Worm (Caenorhabditis elegans) whole organism, young adult: ENCODE results near the gene mtp-18.

Experiments used
- athp-1 ChIP-seq: sonication (generic microtip); optimal IDR thresholded peaks from 2 replicates; lab custom pipeline; 2017; ENCODE audit warnings: mild to moderate bottlenecking, missing genetic modification characterization, missing compliant biosample characterization
- chd-7 ChIP-seq: sonication (generic microtip); optimal IDR thresholded peaks from 2 replicates; lab custom pipeline; 2016; ENCODE audit warnings: mild to moderate bottlenecking, missing genetic modification characterization, moderate library complexity, missing compliant biosample characterization
- nhr-27 ChIP-seq: fragments of 200-800 bp; sonication (Bioruptor generic); optimal IDR thresholded peaks from 2 replicates; lab custom pipeline; 2018; ENCODE audit warnings: mild to moderate bottlenecking, missing genetic modification characterization, moderate library complexity, missing compliant biosample characterization
- snpc-4 ChIP-seq, 5 experiments: fragments of 150-350 bp in 1 of 5; sonication (generic microtip) in 4 of 5; optimal IDR thresholded peaks; 2 replicates each; lab custom pipeline; 2014 to 2018; ENCODE audit warnings: missing genetic modification characterization in 5 of 5, missing biosample characterization in 3 of 5, antibody characterized with exemption in 2 of 5, mild to moderate bottlenecking in 2 of 5, missing compliant biosample characterization in 2 of 5, missing genotype in 2 of 5, moderate library complexity in 2 of 5, missing genetic modification reagents in 1 of 5
- unc-130 ChIP-seq: sonication (generic microtip); optimal IDR thresholded peaks from 2 replicates; lab custom pipeline; 2016; ENCODE audit warnings: missing genetic modification reagents, missing genetic modification characterization, missing compliant biosample characterization

DNA sequence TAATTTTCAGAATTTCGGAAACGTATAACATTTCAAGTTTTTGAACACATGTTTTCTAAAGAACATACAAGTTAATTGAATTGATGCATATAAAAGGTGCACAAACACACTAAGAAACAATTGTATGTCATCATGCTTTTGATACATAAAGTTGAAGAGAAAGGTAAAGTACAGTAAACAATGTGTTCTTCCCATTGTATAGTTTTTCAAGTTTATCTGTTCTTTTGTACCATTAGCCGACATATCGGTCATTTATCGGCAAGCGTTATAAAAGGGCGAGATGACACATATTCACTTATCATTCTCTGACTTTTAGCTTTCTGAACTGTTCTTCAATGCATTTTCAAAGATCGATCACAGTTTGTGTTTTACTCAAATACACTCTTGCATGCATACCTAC lies 16.2 kb downstream of the mtp-18 start, which contains the start of gene T13C5.9:
- no peak for TF ChIP-seq athp-1 (tag; lab: Kevin White, UChicago)
- TF ChIP-seq nhr-27 (tag; lab: Kevin White, UChicago) = no peak
- TF ChIP-seq unc-130 (GFP tag; lab: Kevin White, UChicago) = no peak
- no peak for TF ChIP-seq snpc-4 (GFP tag; optimal IDR thresholded peaks at IDR 0.05; lab: Kevin White, UChicago)
- no peak for TF ChIP-seq snpc-4 (tag; optimal IDR thresholded peaks at IDR 0.05; lab: Kevin White, UChicago)
- TF ChIP-seq chd-7 (tag; lab: Kevin White, UChicago) = no peak
